Worm (Caenorhabditis elegans) whole organism, young adult: ENCODE data around the gene nhr-20.

Experiments
- K12H6.12 ChIP-seq: fragments of 200-800 bp; sonication (Bioruptor generic); optimal IDR thresholded peaks from 2 replicates; lab custom pipeline; 2018; ENCODE audit warnings: mild to moderate bottlenecking, missing genetic modification characterization, missing compliant biosample characterization
- Y95B8A.8 ChIP-seq: fragments of 200-800 bp; sonication (Bioruptor generic); IDR thresholded peaks from 2 replicates; pipeline ENCODE4 v1.3.6; 2022; ENCODE audit warnings: missing genetic modification reagents, missing genetic modification characterization, missing compliant biosample characterization
- cebp-2 ChIP-seq: fragments of 200-800 bp; sonication (Bioruptor generic); IDR thresholded peaks from 2 replicates; pipeline ENCODE4 v1.3.6; 2022; ENCODE audit warnings: missing genetic modification characterization, missing compliant biosample characterization
- ceh-100 ChIP-seq: fragments of 200-800 bp; sonication (Bioruptor generic); IDR thresholded peaks from 2 replicates; pipeline ENCODE4 v1.3.6; 2022; ENCODE audit warnings: missing genetic modification reagents, missing genetic modification characterization, missing compliant biosample characterization
- ceh-40 ChIP-seq: fragments of 200-800 bp; sonication (Bioruptor generic); IDR thresholded peaks from 2 replicates; pipeline ENCODE4 v1.3.6; 2022; ENCODE audit warnings: missing genetic modification characterization, missing compliant biosample characterization
- hlh-12 ChIP-seq: sonication (generic microtip); optimal IDR thresholded peaks from 2 replicates; lab custom pipeline; 2016; ENCODE audit warnings: missing genetic modification characterization, missing compliant biosample characterization
- sdz-38 ChIP-seq: sonication (generic microtip); optimal IDR thresholded peaks from 2 replicates; lab custom pipeline; 2016; ENCODE audit warnings: missing genotype, missing genetic modification characterization, missing compliant biosample characterization
- snpc-1.1 ChIP-seq: sonication (generic microtip); optimal IDR thresholded peaks from 2 replicates; lab custom pipeline; 2017; ENCODE audit warnings: missing genetic modification characterization, mild to moderate bottlenecking, missing compliant biosample characterization, antibody characterized with exemption, moderate library complexity, missing genotype, missing genetic modification reagents; ENCODE audit not compliant: insufficient read depth
- snpc-4 ChIP-seq, 5 experiments: fragments of 150-350 bp in 1 of 5; sonication (generic microtip) in 4 of 5; optimal IDR thresholded peaks; 2 replicates each; lab custom pipeline; 2014 to 2018; ENCODE audit warnings: missing genetic modification characterization in 5 of 5, missing biosample characterization in 3 of 5, antibody characterized with exemption in 2 of 5, mild to moderate bottlenecking in 2 of 5, missing compliant biosample characterization in 2 of 5, missing genotype in 2 of 5, moderate library complexity in 2 of 5, missing genetic modification reagents in 1 of 5
- unc-130 ChIP-seq: sonication (generic microtip); optimal IDR thresholded peaks from 2 replicates; lab custom pipeline; 2016; ENCODE audit warnings: missing genetic modification reagents, missing genetic modification characterization, missing compliant biosample characterization
- unc-62 ChIP-seq: fragments of 150-350 bp; optimal IDR thresholded peaks from 2 replicates; lab custom pipeline; 2014; ENCODE audit warnings: missing biosample characterization, missing genetic modification reagents, missing genetic modification characterization

ce11 chrIII:4232811-4233269 is at the start of gene nhr-20:
- no peak for TF ChIP-seq Y95B8A.8 (GFP tag; lab: Robert Waterston, UW)
- TF ChIP-seq K12H6.12 (tag; lab: Kevin White, UChicago), result no peak
- no peak for TF ChIP-seq snpc-4 (GFP tag; optimal IDR thresholded peaks at IDR 0.05; lab: Kevin White, UChicago)
- TF ChIP-seq snpc-4 (tag; optimal IDR thresholded peaks at IDR 0.05; lab: Kevin White, UChicago), result no peak
- TF ChIP-seq cebp-2 (GFP tag; lab: Robert Waterston, UW), result no peak
- TF ChIP-seq ceh-40, result no peak
- no peak for TF ChIP-seq sdz-38 (tag; lab: Kevin White, UChicago)
- TF ChIP-seq unc-62 (GFP tag; lab: Kevin White, UChicago), result no peak
- TF ChIP-seq snpc-1.1 (tag; lab: Kevin White, UChicago), result no peak
- no peak for TF ChIP-seq ceh-100
- no peak for TF ChIP-seq unc-130 (GFP tag; lab: Kevin White, UChicago)
- TF ChIP-seq hlh-12 (tag; lab: Kevin White, UChicago), result no peak
